Worm (Caenorhabditis elegans): ENCODE measurements around the gene Y38E10A.3.

DNA sequence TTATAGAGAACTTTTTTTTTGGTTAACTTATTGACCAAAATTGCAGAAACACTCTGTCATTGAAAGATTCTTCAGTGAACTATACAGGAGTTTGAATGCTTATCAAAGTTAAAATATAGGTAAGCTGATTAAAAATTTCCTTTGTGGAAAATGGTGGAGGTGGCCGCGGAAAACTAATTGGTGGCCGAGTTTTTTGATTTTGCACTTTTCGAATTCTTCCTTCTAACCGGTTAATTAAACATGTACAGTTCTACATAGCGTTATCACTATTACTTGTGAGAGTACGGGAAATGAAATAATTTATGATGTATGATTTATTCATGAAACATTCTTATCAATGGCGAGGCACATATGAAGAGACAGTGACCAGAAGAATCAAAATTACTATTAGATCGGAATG is 3.2 kb upstream of the Y38E10A.3 start, which contains the start of gene clec-8:
- TF ChIP-seq nhr-6 (tag; optimal IDR thresholded peaks at IDR 0.05) (no peak), nhr-11 (tag; optimal IDR thresholded peaks at IDR 0.05) (no peak), C34F6.9 (tag; optimal IDR thresholded peaks at IDR 0.05) (no peak), fos-1 (tag; optimal IDR thresholded peaks at IDR 0.05) (peak; percentile 58), nhr-237 (tag; optimal IDR thresholded peaks at IDR 0.05) (no peak), snpc-4 (tag; optimal IDR thresholded peaks at IDR 0.05) (no peak), peb-1 (tag; optimal IDR thresholded peaks at IDR 0.05) (no peak), unc-55 (GFP tag; optimal IDR thresholded peaks at IDR 0.05) (no peak)
